Worm (Caenorhabditis elegans) whole organism, L4 larva: ENCODE results near the gene fbxa-150.

ENCODE experiments used
- D1046.2 ChIP-seq: fragments of 200-800 bp; sonication (Bioruptor generic); IDR thresholded peaks from 2 replicates; pipeline ENCODE4 v1.3.6; 2022; ENCODE audit warnings: missing genetic modification characterization, missing compliant biosample characterization
- F37D6.2 ChIP-seq: sonication (generic microtip); optimal IDR thresholded peaks from 2 replicates; lab custom pipeline; 2016; ENCODE audit warnings: mild to moderate bottlenecking, missing genetic modification characterization, missing compliant biosample characterization
- T26A8.4 ChIP-seq: fragments of 200-800 bp; sonication (Bioruptor generic); IDR thresholded peaks from 2 replicates; pipeline ENCODE4 v1.3.6; 2022; ENCODE audit warnings: missing genetic modification characterization, missing compliant biosample characterization
- Y75B8A.6 ChIP-seq: fragments of 200-800 bp; sonication (Bioruptor generic); IDR thresholded peaks from 2 replicates; pipeline ENCODE4 v1.3.6; 2022; ENCODE audit warnings: missing genetic modification reagents, missing genetic modification characterization, missing compliant biosample characterization
- ZK337.2 ChIP-seq: fragments of 200-800 bp; sonication (Bioruptor generic); IDR thresholded peaks from 2 replicates; pipeline ENCODE4 v1.3.6; 2022; ENCODE audit warnings: missing genetic modification reagents, missing genetic modification characterization, missing compliant biosample characterization
- aha-1 ChIP-seq: fragments of 150-350 bp; peaks from one replicate; lab custom pipeline; 2014; ENCODE audit warnings: missing biosample characterization, missing genetic modification characterization
- aly-2 ChIP-seq: sonication (generic microtip); optimal IDR thresholded peaks from 2 replicates; lab custom pipeline; 2018; ENCODE audit warnings: missing biosample characterization, missing genetic modification characterization
- ama-1 ChIP-seq: fragments of 150-350 bp; optimal IDR thresholded peaks from 2 replicates; lab custom pipeline; 2014; ENCODE audit warnings: inconsistent platforms, mixed read lengths
- attf-4 ChIP-seq: sonication (generic microtip); optimal IDR thresholded peaks from 3 replicates; lab custom pipeline; 2017; ENCODE audit warnings: missing biosample characterization, missing genetic modification characterization
- ceh-28 ChIP-seq: fragments of 150-350 bp; optimal IDR thresholded peaks from 2 replicates; lab custom pipeline; 2014; ENCODE audit warnings: missing biosample characterization, missing genetic modification reagents, missing genetic modification characterization
- ceh-44 ChIP-seq: fragments of 200-800 bp; sonication (Bioruptor generic); IDR thresholded peaks from 2 replicates; pipeline ENCODE4 v1.3.6; 2022; ENCODE audit warnings: missing genetic modification reagents, missing genetic modification characterization, missing compliant biosample characterization
- ctbp-1 ChIP-seq: fragments of 200-800 bp; sonication (Bioruptor generic); IDR thresholded peaks from 2 replicates; pipeline ENCODE4 v1.3.6; 2022; ENCODE audit warnings: missing genetic modification reagents, missing genetic modification characterization, missing compliant biosample characterization
- daf-16 ChIP-seq, 3 experiments: sonication (generic microtip); optimal IDR thresholded peaks; 2 replicates each; lab custom pipeline; 2016 to 2017; ENCODE audit warnings: missing genetic modification characterization in 3 of 3, missing genetic modification reagents in 3 of 3, mild to moderate bottlenecking in 2 of 3, missing compliant biosample characterization in 2 of 3, missing biosample characterization in 1 of 3, moderate library complexity in 1 of 3
- daf-19 ChIP-seq: fragments of 200-800 bp; sonication (Bioruptor generic); conservative IDR thresholded peaks from 2 replicates; pipeline ENCODE4 v1.3.6; 2022; ENCODE audit warnings: missing genetic modification characterization, missing compliant biosample characterization
- daf-8 ChIP-seq: fragments of 200-800 bp; sonication (Bioruptor generic); IDR thresholded peaks from 2 replicates; pipeline ENCODE4 v1.3.6; 2022; ENCODE audit warnings: missing genetic modification characterization, missing compliant biosample characterization
- dmd-6 ChIP-seq: fragments of 200-800 bp; sonication (Bioruptor generic); IDR thresholded peaks from 2 replicates; pipeline ENCODE4 v1.3.6; 2022; ENCODE audit warnings: missing genetic modification reagents, missing genetic modification characterization, missing compliant biosample characterization
- dmd-8 ChIP-seq: fragments of 200-800 bp; sonication (Bioruptor generic); IDR thresholded peaks from 2 replicates; pipeline ENCODE4 v1.3.6; 2022; ENCODE audit warnings: missing genetic modification characterization, missing compliant biosample characterization
- dpl-1 ChIP-seq: fragments of 150-350 bp; optimal IDR thresholded peaks from 2 replicates; lab custom pipeline; 2014; ENCODE audit warnings: missing biosample characterization, missing genetic modification reagents, missing genetic modification characterization
- duxl-1 ChIP-seq: sonication (generic microtip); optimal IDR thresholded peaks from 2 replicates; lab custom pipeline; 2016; ENCODE audit warnings: mild to moderate bottlenecking, missing genetic modification characterization, moderate library complexity, missing compliant biosample characterization; ENCODE audit not compliant: poor library complexity
- dve-1 ChIP-seq: sonication (generic microtip); optimal IDR thresholded peaks from 2 replicates; lab custom pipeline; 2017; ENCODE audit warnings: antibody characterized with exemption, mild to moderate bottlenecking, missing genetic modification characterization, missing compliant biosample characterization; ENCODE audit not compliant: insufficient read depth
- gei-8 ChIP-seq: fragments of 200-800 bp; sonication (Bioruptor generic); optimal IDR thresholded peaks from 2 replicates; lab custom pipeline; 2018; ENCODE audit warnings: mild to moderate bottlenecking, missing genetic modification characterization, missing compliant biosample characterization
- hif-1 ChIP-seq, 2 experiments: sonication (generic microtip); optimal IDR thresholded peaks; 2 replicates each; lab custom pipeline; 2016 to 2017; ENCODE audit warnings: missing compliant biosample characterization in 2 of 2, missing genetic modification characterization in 2 of 2, missing genetic modification reagents in 2 of 2, missing genotype in 2 of 2, mild to moderate bottlenecking in 1 of 2
- hlh-11 ChIP-seq: fragments of 200-800 bp; sonication (Bioruptor generic); optimal IDR thresholded peaks from 2 replicates; lab custom pipeline; 2018; ENCODE audit warnings: mild to moderate bottlenecking, missing genetic modification characterization, missing compliant biosample characterization
- hmg-1.1 ChIP-seq: fragments of 200-800 bp; sonication (Bioruptor generic); IDR thresholded peaks from 2 replicates; pipeline ENCODE4 v1.3.6; 2022; ENCODE audit warnings: missing genetic modification reagents, missing genetic modification characterization, missing compliant biosample characterization
- lin-1 ChIP-seq: fragments of 200-800 bp; sonication (Bioruptor generic); IDR thresholded peaks from 2 replicates; pipeline ENCODE4 v1.3.6; 2022; ENCODE audit warnings: missing genetic modification reagents, missing genetic modification characterization, missing compliant biosample characterization
- lin-13 ChIP-seq: fragments of 150-350 bp; optimal IDR thresholded peaks from 2 replicates; lab custom pipeline; 2014; ENCODE audit warnings: missing biosample characterization, missing genetic modification reagents, missing genetic modification characterization
- lin-15B ChIP-seq: fragments of 150-350 bp; sonication (generic microtip); optimal IDR thresholded peaks from 3 replicates; lab custom pipeline; 2014; ENCODE audit warnings: missing biosample characterization, missing genetic modification characterization
- lin-29 ChIP-seq: fragments of 200-800 bp; sonication (Bioruptor generic); IDR thresholded peaks from 2 replicates; pipeline ENCODE4 v1.3.6; 2022; ENCODE audit warnings: missing genetic modification reagents, missing genetic modification characterization, missing compliant biosample characterization
- lin-38 ChIP-seq: fragments of 200-800 bp; sonication (Bioruptor generic); IDR thresholded peaks from 2 replicates; pipeline ENCODE4 v1.3.6; 2022; ENCODE audit warnings: missing genetic modification reagents, missing genetic modification characterization, missing compliant biosample characterization
- lin-39 ChIP-seq: fragments of 150-350 bp; optimal IDR thresholded peaks from 2 replicates; lab custom pipeline; 2014; ENCODE audit warnings: missing biosample characterization, missing genetic modification reagents, missing genetic modification characterization
- madf-5 ChIP-seq, 2 experiments: fragments of 200-800 bp; sonication (Bioruptor generic); IDR thresholded peaks; 2 replicates each; pipeline ENCODE4 v1.3.6; 2022; ENCODE audit warnings: missing compliant biosample characterization in 2 of 2, missing genetic modification characterization in 2 of 2
- madf-9 ChIP-seq: fragments of 200-800 bp; sonication (Bioruptor generic); conservative IDR thresholded peaks from 2 replicates; pipeline ENCODE4 v1.3.6; 2022; ENCODE audit warnings: missing genetic modification reagents, missing genetic modification characterization, missing compliant biosample characterization
- mdl-1 ChIP-seq, 2 experiments: fragments of 150-350 bp in 1 of 2; sonication (generic microtip) in 1 of 2; optimal IDR thresholded peaks; 2 replicates each; lab custom pipeline; 2014 to 2017; ENCODE audit warnings: missing biosample characterization in 2 of 2, missing genetic modification characterization in 2 of 2
- mdt-29 ChIP-seq: fragments of 200-800 bp; sonication (Bioruptor generic); IDR thresholded peaks from 2 replicates; pipeline ENCODE4 v1.3.6; 2022; ENCODE audit warnings: missing genetic modification reagents, missing genetic modification characterization, missing compliant biosample characterization
- mes-2 ChIP-seq: sonication (generic microtip); optimal IDR thresholded peaks from 2 replicates; lab custom pipeline; 2016; ENCODE audit warnings: missing genotype, mild to moderate bottlenecking, missing genetic modification characterization, missing compliant biosample characterization; ENCODE audit not compliant: poor library complexity, severe bottlenecking
- mxl-2 ChIP-seq: fragments of 200-800 bp; sonication (Bioruptor generic); conservative IDR thresholded peaks from 2 replicates; pipeline ENCODE4 v1.3.6; 2022; ENCODE audit warnings: missing genetic modification reagents, missing genetic modification characterization, missing compliant biosample characterization
- mxl-3 ChIP-seq: fragments of 200-800 bp; sonication (Bioruptor generic); optimal IDR thresholded peaks from 2 replicates; lab custom pipeline; 2018; ENCODE audit warnings: mild to moderate bottlenecking, missing genetic modification characterization, missing compliant biosample characterization
- nhr-11 ChIP-seq: fragments of 150-350 bp; optimal IDR thresholded peaks from 2 replicates; lab custom pipeline; 2014; ENCODE audit warnings: missing biosample characterization, missing genetic modification characterization
- nhr-237 ChIP-seq: sonication (generic microtip); optimal IDR thresholded peaks from 2 replicates; lab custom pipeline; 2017; ENCODE audit warnings: missing biosample characterization, missing genetic modification characterization
- nhr-25 ChIP-seq: sonication (generic microtip); optimal IDR thresholded peaks from 2 replicates; lab custom pipeline; 2017; ENCODE audit warnings: missing genetic modification characterization, mild to moderate bottlenecking, missing compliant biosample characterization, antibody characterized with exemption, moderate library complexity, borderline replicate concordance; ENCODE audit not compliant: insufficient read depth
- nhr-28 ChIP-seq: fragments of 150-350 bp; optimal IDR thresholded peaks from 2 replicates; lab custom pipeline; 2014; ENCODE audit warnings: missing biosample characterization, missing genetic modification characterization
- nhr-76 ChIP-seq: fragments of 150-350 bp; optimal IDR thresholded peaks from 2 replicates; lab custom pipeline; 2014; ENCODE audit warnings: missing biosample characterization, missing genetic modification characterization
- nhr-77 ChIP-seq: fragments of 150-350 bp; optimal IDR thresholded peaks from 2 replicates; lab custom pipeline; 2014; ENCODE audit warnings: missing biosample characterization, missing genetic modification characterization
- pqm-1 ChIP-seq: sonication (generic microtip); optimal IDR thresholded peaks from 2 replicates; lab custom pipeline; 2017; ENCODE audit warnings: missing biosample characterization, missing genetic modification characterization
- skn-1 ChIP-seq: fragments of 150-350 bp; optimal IDR thresholded peaks from 2 replicates; lab custom pipeline; 2014; ENCODE audit warnings: missing biosample characterization, missing genetic modification characterization
- snpc-4 ChIP-seq: fragments of 150-350 bp; optimal IDR thresholded peaks from 2 replicates; lab custom pipeline; 2014; ENCODE audit warnings: missing biosample characterization, missing genetic modification characterization
- spr-1 ChIP-seq: sonication (generic microtip); optimal IDR thresholded peaks from 2 replicates; lab custom pipeline; 2016; ENCODE audit warnings: mild to moderate bottlenecking, missing genetic modification characterization, missing compliant biosample characterization
- tra-1 ChIP-seq: fragments of 200-800 bp; sonication (Bioruptor generic); IDR thresholded peaks from 2 replicates; pipeline ENCODE4 v1.3.6; 2022; ENCODE audit warnings: missing genetic modification reagents, missing genetic modification characterization, missing compliant biosample characterization
- zfp-3 ChIP-seq: fragments of 200-800 bp; sonication (Bioruptor generic); conservative IDR thresholded peaks from 2 replicates; pipeline ENCODE4 v1.3.6; 2022; ENCODE audit warnings: missing genetic modification reagents, missing genetic modification characterization, missing compliant biosample characterization
- zip-11 ChIP-seq: fragments of 200-800 bp; sonication (Bioruptor generic); IDR thresholded peaks from 2 replicates; pipeline ENCODE4 v1.3.6; 2022; ENCODE audit warnings: missing genetic modification characterization, missing compliant biosample characterization

fbxa-150 gene

ce11 chrV:20497537-20497936 is 24.9 kb upstream of the fbxa-150 start (continued):
- peak; percentile 30 for TF ChIP-seq pqm-1 (tag; lab: Kevin White, UChicago)

ce11 chrV:20498980-20499379 is 23.4 kb upstream of the fbxa-150 start, which contains the start of gene dct-16:
Gene dct-16 (minus strand): TSS chrV:20499057.
- no peak for TF ChIP-seq ZK337.2 (GFP tag; lab: Robert Waterston, UW)
- no peak for TF ChIP-seq attf-4 (tag; lab: Kevin White, UChicago)
- TF ChIP-seq hif-1 (tag; optimal IDR thresholded peaks at IDR 0.05; lab: Kevin White, UChicago), result peak in 1 of 2 experiments; percentile 38
- TF ChIP-seq ceh-44 (GFP tag; lab: Robert Waterston, UW), result no peak
- peak; percentile 63 for TF ChIP-seq nhr-28 (tag; lab: Kevin White, UChicago)
- TF ChIP-seq zip-11 (GFP tag; lab: Robert Waterston, UW), result no peak
- TF ChIP-seq ceh-28, result no peak
- TF ChIP-seq lin-29 (GFP tag; lab: Robert Waterston, UW), result no peak
- no peak for TF ChIP-seq F37D6.2 (tag; lab: Kevin White, UChicago)
- peak; percentile 33 for TF ChIP-seq lin-13 (GFP tag; lab: Kevin White, UChicago)
- TF ChIP-seq zfp-3, result no peak
- no peak for TF ChIP-seq daf-19
- no peak for TF ChIP-seq dpl-1 (GFP tag; lab: Kevin White, UChicago)
- TF ChIP-seq dve-1, result peak; percentile 86
- TF ChIP-seq duxl-1 (tag; lab: Kevin White, UChicago), result no peak
- TF ChIP-seq hmg-1.1, result no peak
- TF ChIP-seq lin-1 (GFP tag; lab: Robert Waterston, UW), result peak; percentile 12; the same call in 1 of the 2 replicates
- TF ChIP-seq mes-2, result peak; percentile 27
- peak; percentile 26 for TF ChIP-seq gei-8
- no peak for TF ChIP-seq T26A8.4 (GFP tag; lab: Robert Waterston, UW)
- peak; percentile 76 for TF ChIP-seq tra-1 (GFP tag; lab: Robert Waterston, UW)
- no peak for TF ChIP-seq nhr-77 (tag; lab: Kevin White, UChicago)
- no peak for TF ChIP-seq lin-15B
- peak in 1 of 2 experiments; percentile 44 for TF ChIP-seq mdl-1 (tag; optimal IDR thresholded peaks at IDR 0.05; lab: Kevin White, UChicago)
- TF ChIP-seq dmd-8 (GFP tag; lab: Robert Waterston, UW), result no peak
- no peak for TF ChIP-seq Y75B8A.6 (GFP tag; lab: Robert Waterston, UW)
- TF ChIP-seq ama-1 (lab: Kevin White, UChicago), result no peak
- no peak for TF ChIP-seq daf-8
- peak; percentile 78 for TF ChIP-seq hlh-11 (tag; lab: Kevin White, UChicago)
- no peak for TF ChIP-seq madf-5 (GFP tag; IDR thresholded peaks at IDR 0.05; lab: Robert Waterston, UW)
- TF ChIP-seq nhr-76 (tag; lab: Kevin White, UChicago), result no peak
- TF ChIP-seq dmd-6 (GFP tag; lab: Robert Waterston, UW), result peak; percentile 94
- no peak for TF ChIP-seq nhr-25
- TF ChIP-seq aha-1, result peak; percentile 52
- no peak for TF ChIP-seq ctbp-1 (GFP tag; lab: Robert Waterston, UW)
- TF ChIP-seq lin-39, result no peak
- no peak for TF ChIP-seq lin-38 (GFP tag; lab: Robert Waterston, UW)
- TF ChIP-seq aly-2, result no peak
- TF ChIP-seq nhr-237 (tag; lab: Kevin White, UChicago), result no peak
- TF ChIP-seq mdt-29 (GFP tag; lab: Robert Waterston, UW), result peak; percentile 70
- TF ChIP-seq snpc-4 (tag; lab: Kevin White, UChicago), result no peak
- no peak for TF ChIP-seq madf-9
- TF ChIP-seq spr-1 (tag; lab: Kevin White, UChicago), result no peak
- no peak for TF ChIP-seq skn-1 (tag; lab: Kevin White, UChicago)
- TF ChIP-seq mxl-2 (GFP tag; lab: Robert Waterston, UW), result no peak
- no peak for TF ChIP-seq D1046.2
- TF ChIP-seq daf-16 (GFP tag; optimal IDR thresholded peaks at IDR 0.05; lab: Kevin White, UChicago), result peak in 1 of 2 experiments; percentile 21
- peak; percentile 91 for TF ChIP-seq daf-16 (tag; optimal IDR thresholded peaks at IDR 0.05; lab: Kevin White, UChicago)
- no peak for TF ChIP-seq nhr-11 (tag; lab: Kevin White, UChicago)
- TF ChIP-seq mxl-3 (GFP tag; lab: Kevin White, UChicago), result peak; percentile 5
